Fruit fly (Drosophila melanogaster) whole organism, embryonic: ENCODE data around the gene clumsy.

Experiments used
- Aef1 ChIP-seq: fragments of 200-800 bp; sonication (Bioruptor generic); IDR thresholded peaks from 3 replicates; pipeline ENCODE4 v1.3.6; 2022; ENCODE audit warnings: missing biosample characterization, missing genetic modification characterization
- Bteb2 ChIP-seq: fragments of 200-800 bp; sonication (Bioruptor generic); optimal IDR thresholded peaks from 2 replicates; lab custom pipeline; 2016; ENCODE audit warnings: missing biosample characterization, missing genetic modification characterization
- CG10209 ChIP-seq: fragments of 200-800 bp; sonication (Bioruptor generic); optimal IDR thresholded peaks from 3 replicates; lab custom pipeline; 2017; ENCODE audit warnings: missing biosample characterization, mild to moderate bottlenecking, missing genetic modification characterization, missing genetic modification reagents
- CG12155 ChIP-seq: fragments of 200-800 bp; sonication (Bioruptor generic); optimal IDR thresholded peaks from 3 replicates; lab custom pipeline; 2016; ENCODE audit warnings: missing biosample characterization, missing genetic modification characterization
- CG12219 ChIP-seq: fragments of 200-800 bp; sonication (Bioruptor generic); optimal IDR thresholded peaks from 3 replicates; lab custom pipeline; 2018; ENCODE audit warnings: missing biosample characterization, mild to moderate bottlenecking, missing genetic modification characterization
- CG12236 ChIP-seq: fragments of 200-800 bp; sonication (Bioruptor generic); optimal IDR thresholded peaks from 2 replicates; lab custom pipeline; 2016; ENCODE audit warnings: missing biosample characterization, missing genetic modification characterization
- CG12299 ChIP-seq: fragments of 200-800 bp; sonication (Bioruptor generic); optimal IDR thresholded peaks from 2 replicates; lab custom pipeline; 2018; ENCODE audit warnings: missing biosample characterization, mild to moderate bottlenecking, missing genetic modification characterization
- CG13296 ChIP-seq: fragments of 200-800 bp; sonication (Bioruptor generic); optimal IDR thresholded peaks from 3 replicates; lab custom pipeline; 2018; ENCODE audit warnings: missing biosample characterization, mild to moderate bottlenecking, missing genetic modification characterization
- CG13624 ChIP-seq: fragments of 200-800 bp; sonication (Bioruptor generic); optimal IDR thresholded peaks from 2 replicates; lab custom pipeline; 2016; ENCODE audit warnings: missing biosample characterization, missing genetic modification characterization
- CG14014 ChIP-seq: fragments of 200-800 bp; sonication (Bioruptor generic); IDR thresholded peaks from 2 replicates; pipeline ENCODE4 v1.3.6; 2022; ENCODE audit warnings: missing biosample characterization, missing genetic modification characterization
- CG16813 ChIP-seq: fragments of 200-800 bp; sonication (Bioruptor generic); IDR thresholded peaks from 3 replicates; pipeline ENCODE4 v1.3.6; 2022; ENCODE audit warnings: missing biosample characterization, missing genetic modification characterization; ENCODE audit not compliant: partially characterized antibody
- CG17361 ChIP-seq: fragments of 200-800 bp; sonication (Bioruptor generic); IDR thresholded peaks from 3 replicates; pipeline ENCODE4 v1.3.6; 2022; ENCODE audit warnings: missing biosample characterization, missing genetic modification characterization
- CG18262 ChIP-seq: fragments of 200-800 bp; optimal IDR thresholded peaks from 3 replicates; lab custom pipeline; 2019; ENCODE audit warnings: missing biosample characterization, mild to moderate bottlenecking, missing genetic modification characterization, moderate library complexity
- CG18476 ChIP-seq: fragments of 200-800 bp; sonication (Bioruptor generic); optimal IDR thresholded peaks from 2 replicates; lab custom pipeline; 2016; ENCODE audit warnings: missing biosample characterization, mild to moderate bottlenecking, missing genetic modification characterization
- CG2199 ChIP-seq: fragments of 200-800 bp; sonication (Bioruptor generic); IDR thresholded peaks from 3 replicates; pipeline ENCODE4 v1.3.6; 2022; ENCODE audit warnings: missing biosample characterization, missing genetic modification characterization
- CG32767 ChIP-seq: fragments of 200-800 bp; sonication (Bioruptor generic); IDR thresholded peaks from 2 replicates; pipeline ENCODE4 v1.3.6; 2022; ENCODE audit warnings: missing biosample characterization, missing genetic modification characterization
- CG3726 ChIP-seq: fragments of 200-800 bp; sonication (Bioruptor generic); IDR thresholded peaks from 3 replicates; pipeline ENCODE4, ENCODE4 v1.3.6; 2022; ENCODE audit warnings: missing biosample characterization, missing genetic modification characterization
- CG4360 ChIP-seq: fragments of 200-800 bp; sonication (Bioruptor generic); IDR thresholded peaks from 2 replicates; pipeline ENCODE4 v1.3.6; 2022; ENCODE audit warnings: missing biosample characterization, missing genetic modification characterization
- CG43689 ChIP-seq: fragments of 200-800 bp; sonication (Bioruptor generic); IDR thresholded peaks from 2 replicates; pipeline ENCODE4 v1.3.6; 2022; ENCODE audit warnings: missing biosample characterization, missing genetic modification characterization
- CG6272 ChIP-seq: fragments of 200-800 bp; sonication (Bioruptor generic); IDR thresholded peaks from 2 replicates; pipeline ENCODE4 v1.3.6; 2022; ENCODE audit warnings: missing biosample characterization, missing genetic modification characterization
- Doc2 ChIP-seq: fragments of 200-800 bp; sonication (Bioruptor generic); IDR thresholded peaks from 2 replicates; pipeline ENCODE4 v1.3.6; 2022; ENCODE audit warnings: missing biosample characterization, missing genetic modification characterization
- Fer3 ChIP-seq: fragments of 200-800 bp; sonication (Bioruptor generic); optimal IDR thresholded peaks from 2 replicates; lab custom pipeline; 2018; ENCODE audit warnings: missing biosample characterization, mild to moderate bottlenecking, missing genetic modification characterization, moderate library complexity
- H15 ChIP-seq: fragments of 200-800 bp; sonication (Bioruptor generic); IDR thresholded peaks from 3 replicates; pipeline ENCODE4 v1.3.6; 2022; ENCODE audit warnings: missing biosample characterization, missing genetic modification characterization
- Hand ChIP-seq: fragments of 200-800 bp; sonication (Bioruptor generic); optimal IDR thresholded peaks from 2 replicates; lab custom pipeline; 2017; ENCODE audit warnings: mild to moderate bottlenecking, missing biosample characterization, missing genetic modification reagents, missing genetic modification characterization
- Hr78 ChIP-seq, 2 experiments: fragments of 200-800 bp in 1 of 2; fragments of >200 bp in 1 of 2; sonication (Bioruptor generic) in 1 of 2; optimal IDR thresholded peaks; 2 replicates each; lab custom pipeline; 2017 to 2019; ENCODE audit warnings: missing biosample characterization in 2 of 2, missing genetic modification characterization in 2 of 2, mild to moderate bottlenecking in 1 of 2, moderate library complexity in 1 of 2
- MBD-R2 ChIP-seq: fragments of 200-800 bp; sonication (Bioruptor generic); IDR thresholded peaks from 2 replicates; pipeline ENCODE4 v1.3.6; 2022; ENCODE audit warnings: missing biosample characterization, missing genetic modification characterization
- Med ChIP-seq: fragments of 200-800 bp; sonication (Bioruptor generic); peaks from one replicate; lab custom pipeline; 2016; ENCODE audit warnings: missing biosample characterization, missing genetic modification characterization, mild to moderate bottlenecking, inconsistent platforms, moderate library complexity
- NK7.1 ChIP-seq: fragments of 200-800 bp; sonication (Bioruptor generic); optimal IDR thresholded peaks from 3 replicates; lab custom pipeline; 2016; ENCODE audit warnings: missing biosample characterization, missing genetic modification characterization
- Neu2 ChIP-seq: fragments of 200-800 bp; sonication (Bioruptor generic); optimal IDR thresholded peaks from 3 replicates; lab custom pipeline; 2016; ENCODE audit warnings: missing biosample characterization, missing genetic modification characterization, borderline replicate concordance
- NfI ChIP-seq: fragments of 200-800 bp; sonication (Bioruptor generic); optimal IDR thresholded peaks from 3 replicates; lab custom pipeline; 2018; ENCODE audit warnings: missing biosample characterization, mild to moderate bottlenecking, missing genetic modification characterization, moderate library complexity
- PHDP ChIP-seq: fragments of 200-800 bp; sonication (Bioruptor generic); optimal IDR thresholded peaks from 3 replicates; lab custom pipeline; 2018; ENCODE audit warnings: missing biosample characterization, mild to moderate bottlenecking, missing genetic modification characterization, moderate library complexity
- Pdp1 ChIP-seq, 2 experiments: fragments of 200-800 bp; sonication (Bioruptor generic); optimal IDR thresholded peaks; 3 replicates each; lab custom pipeline; 2016; ENCODE audit warnings: missing biosample characterization in 2 of 2, missing genetic modification characterization in 2 of 2, mild to moderate bottlenecking in 1 of 2, moderate library complexity in 1 of 2
- Ptx1 ChIP-seq: fragments of 200-800 bp; sonication (Bioruptor generic); IDR thresholded peaks from 2 replicates; pipeline ENCODE4 v1.3.6; 2022; ENCODE audit warnings: missing biosample characterization, missing genetic modification characterization
- Scr ChIP-seq: fragments of 200-800 bp; sonication (Bioruptor generic); IDR thresholded peaks from 2 replicates; pipeline ENCODE4 v1.3.6; 2022; ENCODE audit warnings: missing biosample characterization, missing genetic modification characterization; ENCODE audit not compliant: partially characterized antibody
- bcd ChIP-seq: fragments of 200-800 bp; sonication (Bioruptor generic); optimal IDR thresholded peaks from 2 replicates; lab custom pipeline; 2017; ENCODE audit warnings: missing biosample characterization, mild to moderate bottlenecking, missing genetic modification characterization
- ci ChIP-seq: fragments of 200-800 bp; sonication (Bioruptor generic); IDR thresholded peaks from 3 replicates; pipeline ENCODE4 v1.3.6; 2022; ENCODE audit warnings: missing biosample characterization, missing genetic modification characterization
- dmrt99B ChIP-seq: fragments of 200-800 bp; sonication (Bioruptor generic); optimal IDR thresholded peaks from 2 replicates; lab custom pipeline; 2018; ENCODE audit warnings: missing biosample characterization, mild to moderate bottlenecking, missing genetic modification characterization, moderate library complexity
- fd3F ChIP-seq: fragments of 200-800 bp; sonication (Bioruptor generic); optimal IDR thresholded peaks from 2 replicates; lab custom pipeline; 2018; ENCODE audit warnings: missing biosample characterization, mild to moderate bottlenecking, missing genetic modification characterization, moderate library complexity
- ftz-f1 ChIP-seq: fragments of 200-800 bp; sonication (Bioruptor generic); optimal IDR thresholded peaks from 2 replicates; lab custom pipeline; 2016; ENCODE audit warnings: missing biosample characterization, missing genetic modification characterization
- lab ChIP-seq: fragments of 200-800 bp; sonication (Bioruptor generic); optimal IDR thresholded peaks from 3 replicates; lab custom pipeline; 2017; ENCODE audit warnings: missing biosample characterization, missing genetic modification characterization, mild to moderate bottlenecking, moderate library complexity, missing genetic modification reagents
- mirr ChIP-seq: fragments of 200-800 bp; sonication (Bioruptor generic); optimal IDR thresholded peaks from 3 replicates; lab custom pipeline; 2018; ENCODE audit warnings: missing biosample characterization, mild to moderate bottlenecking, missing genetic modification characterization
- nerfin-1 ChIP-seq: fragments of 200-800 bp; sonication (Bioruptor generic); optimal IDR thresholded peaks from 3 replicates; lab custom pipeline; 2019; ENCODE audit warnings: missing biosample characterization, mild to moderate bottlenecking, missing genetic modification characterization, moderate library complexity
- onecut ChIP-seq: fragments of 200-800 bp; sonication (Bioruptor generic); IDR thresholded peaks from 2 replicates; pipeline ENCODE4 v1.3.6; 2022; ENCODE audit warnings: missing biosample characterization, missing genetic modification characterization
- schlank ChIP-seq: fragments of 200-800 bp; sonication (Bioruptor generic); optimal IDR thresholded peaks from 2 replicates; lab custom pipeline; 2018; ENCODE audit warnings: missing biosample characterization, mild to moderate bottlenecking, missing genetic modification characterization
- sd ChIP-seq: fragments of 200-800 bp; sonication (Bioruptor generic); optimal IDR thresholded peaks from 3 replicates; lab custom pipeline; 2018; ENCODE audit warnings: missing biosample characterization, mild to moderate bottlenecking, missing genetic modification characterization, moderate library complexity
- sens ChIP-seq: fragments of 200-800 bp; sonication (Bioruptor generic); peaks from one replicate; lab custom pipeline; 2016; ENCODE audit warnings: missing biosample characterization, missing genetic modification characterization
- sug ChIP-seq: fragments of 200-800 bp; optimal IDR thresholded peaks from 2 replicates; lab custom pipeline; 2019; ENCODE audit warnings: missing biosample characterization, mild to moderate bottlenecking, missing genetic modification characterization, moderate library complexity
- tll ChIP-seq, 2 experiments: fragments of 200-800 bp in 1 of 2; fragments of >200 bp in 1 of 2; sonication (Bioruptor generic) in 1 of 2; optimal IDR thresholded peaks; 2 replicates each; lab custom pipeline; 2017 to 2019; ENCODE audit warnings: missing biosample characterization in 2 of 2, missing genetic modification characterization in 2 of 2, mild to moderate bottlenecking in 1 of 2, moderate library complexity in 1 of 2

Gene clumsy

DNA sequence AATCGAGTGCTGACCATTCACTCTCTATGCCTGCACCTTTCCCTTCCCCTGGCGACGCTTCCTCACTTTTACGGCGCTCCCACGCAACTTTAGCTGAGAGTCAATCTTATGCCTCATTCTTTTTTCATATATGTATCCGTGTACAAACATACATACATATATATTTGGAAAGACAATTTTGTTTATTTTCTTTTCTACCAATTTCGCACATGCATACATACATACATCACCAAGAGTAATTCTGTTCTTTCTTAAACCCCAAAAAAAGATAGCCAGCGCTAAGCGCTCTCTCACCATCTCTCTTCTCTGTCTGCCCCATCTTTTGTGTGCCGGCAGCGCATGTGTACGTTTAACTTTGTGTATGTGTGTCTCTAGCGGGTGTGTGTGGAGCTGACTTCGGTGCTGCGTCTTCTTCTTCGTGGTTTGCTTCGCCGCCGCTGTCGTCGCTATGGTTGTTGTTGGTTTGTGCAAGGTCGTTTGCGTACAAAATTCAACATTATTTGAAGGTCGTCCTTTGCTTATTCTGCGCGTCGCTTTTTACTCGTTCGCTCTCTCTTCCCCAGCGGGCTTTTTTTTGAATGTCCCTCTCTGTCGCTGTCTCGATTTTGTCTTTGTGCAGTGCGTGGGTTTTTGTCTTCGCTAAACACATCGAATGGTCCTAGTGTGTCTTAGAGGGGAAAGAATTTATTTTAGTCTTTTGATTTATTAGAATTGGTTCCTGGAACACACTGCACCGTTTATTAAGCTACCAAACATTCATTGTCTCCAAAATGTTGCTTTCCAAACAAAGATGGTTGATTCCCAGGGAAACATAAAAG is 44.4 kb downstream of the clumsy start (continued):
- TF ChIP-seq CG17361 (GFP tag; lab: Robert Waterston, UW) (0 out of 3 replicates have a peak, but pooled peaks have one; percentile 22), CG16813 (no peak), Scr (GFP tag; lab: Robert Waterston, UW) (peak; percentile 41; the same call in 1 of the 2 replicates), CG13624 (peak; percentile 41), CG43689 (no peak), CG14014 (GFP tag; lab: Robert Waterston, UW) (0 out of 2 replicates have a peak, but pooled peaks have one; percentile 17), schlank (tag; lab: Kevin White, UChicago) (no peak), Hand (GFP tag; lab: Kevin White, UChicago) (no peak), MBD-R2 (no peak; the same call in 1 of the 2 replicates), ftz-f1 (GFP tag; lab: Kevin White, UChicago) (peak; percentile 100), tll (GFP tag; optimal IDR thresholded peaks at IDR 0.05; lab: Kevin White, UChicago) (peak in 1 of 2 experiments; percentile 25), bcd (GFP tag; lab: Kevin White, UChicago) (no peak), Aef1 (GFP tag; lab: Robert Waterston, UW) (no peak; the same call in 2 of the 3 replicates), CG12236 (GFP tag; lab: Kevin White, UChicago) (no peak), CG12155 (peak; percentile 72), Fer3 (tag; lab: Kevin White, UChicago) (no peak), Ptx1 (GFP tag; lab: Robert Waterston, UW) (no peak), sens (GFP tag; lab: Kevin White, UChicago) (peak; percentile 60), CG12299 (tag; lab: Kevin White, UChicago) (no peak), CG6272 (no peak), CG2199 (peak; percentile 88), nerfin-1 (peak; percentile 8), CG10209 (no peak), CG18476 (GFP tag; lab: Kevin White, UChicago) (no peak), Doc2 (GFP tag; lab: Robert Waterston, UW) (no peak), CG12219 (no peak), onecut (GFP tag; lab: Robert Waterston, UW) (no peak), CG18262 (tag; lab: Kevin White, UChicago) (no peak), CG3726 (GFP tag; lab: Robert Waterston, UW) (no peak), CG13296 (no peak), NfI (no peak), CG32767 (peak; percentile 63; the same call in 1 of the 2 replicates), sd (tag; lab: Kevin White, UChicago) (peak; percentile 68), Med (GFP tag; lab: Kevin White, UChicago) (peak; percentile 43), Hr78 (GFP tag; optimal IDR thresholded peaks at IDR 0.05; lab: Kevin White, UChicago) (peak in 1 of 2 experiments; percentile 84), mirr (peak; percentile 66), CG4360 (peak; percentile 96), Pdp1 (GFP tag; optimal IDR thresholded peaks at IDR 0.05; lab: Kevin White, UChicago) (no peak), fd3F (no peak), lab (GFP tag; lab: Kevin White, UChicago) (peak; percentile 31), PHDP (no peak), H15 (GFP tag; lab: Robert Waterston, UW) (no peak), dmrt99B (tag; lab: Kevin White, UChicago) (no peak), ci (GFP tag; lab: Robert Waterston, UW) (peak; percentile 9; the same call in 1 of the 3 replicates), Neu2 (GFP tag; lab: Kevin White, UChicago) (no peak), NK7.1 (no peak), sug (peak; percentile 56), Bteb2 (GFP tag; lab: Kevin White, UChicago) (no peak)
